Worm (Caenorhabditis elegans) whole organism, dauer: ENCODE data around the gene B0491.6.

Source experiments
- unc-62 ChIP-seq: sonication (generic microtip); optimal IDR thresholded peaks from 2 replicates; lab custom pipeline; 2017; ENCODE audit warnings: missing biosample characterization, missing genetic modification reagents, missing genetic modification characterization

Gene B0491.6

ce11 chrII:11305627-11306449 is 42.3 kb downstream of the B0491.6 start, which contains the start of gene rsf-1:
Gene rsf-1, plus strand, starts transcription at chrII:11306399.
- no peak for TF ChIP-seq unc-62 (GFP tag; lab: Kevin White, UChicago)

ce11 chrII:11302591-11302990 is 45.6 kb downstream of the B0491.6 start, which contains the start of gene samp-1:
Gene samp-1, plus strand, starts transcription at chrII:11302891.
- no peak for TF ChIP-seq unc-62 (GFP tag; lab: Kevin White, UChicago)

- no peak for TF ChIP-seq unc-62 (GFP tag; lab: Kevin White, UChicago)
Observed at ce11 chrII:11301059-11301458, 47.1 kb downstream of the B0491.6 start, which contains the start of gene raga-1. Gene raga-1, plus strand, starts transcription at chrII:11301359.

- no peak for TF ChIP-seq unc-62 (GFP tag; lab: Kevin White, UChicago)
Observed at ce11 chrII:11297217-11297738, 50.9 kb downstream of the B0491.6 start, which contains the start of gene saps-1. Gene saps-1, plus strand, starts transcription at chrII:11297688.
